Worm (Caenorhabditis elegans) whole organism, late embryonic: Measurements from ENCODE around the gene laf-1.

Source experiments
- C08G9.2 ChIP-seq: sonication (generic microtip); optimal IDR thresholded peaks from 2 replicates; lab custom pipeline; 2016; ENCODE audit warnings: mild to moderate bottlenecking, missing genetic modification characterization, moderate library complexity, missing compliant biosample characterization
- Y22D7AL.16 ChIP-seq: sonication (generic microtip); optimal IDR thresholded peaks from 2 replicates; lab custom pipeline; 2016; ENCODE audit warnings: missing genetic modification characterization, missing compliant biosample characterization
- ama-1 ChIP-seq: fragments of 150-350 bp; optimal IDR thresholded peaks from 2 replicates; lab custom pipeline; 2014
- ceh-2 ChIP-seq: sonication (generic microtip); optimal IDR thresholded peaks from 2 replicates; lab custom pipeline; 2016; ENCODE audit warnings: missing genotype, missing genetic modification characterization, missing compliant biosample characterization
- fax-1 ChIP-seq: sonication (generic microtip); optimal IDR thresholded peaks from 2 replicates; lab custom pipeline; 2016; ENCODE audit warnings: missing genotype, missing genetic modification characterization, missing compliant biosample characterization
- fkh-10 ChIP-seq: fragments of 150-350 bp; optimal IDR thresholded peaks from 2 replicates; lab custom pipeline; 2014; ENCODE audit warnings: missing biosample characterization, missing genetic modification reagents, missing genetic modification characterization
- nhr-11 ChIP-seq: fragments of 150-350 bp; optimal IDR thresholded peaks from 2 replicates; lab custom pipeline; 2014; ENCODE audit warnings: missing biosample characterization, missing genetic modification characterization
- pha-4 ChIP-seq: fragments of 150-350 bp; optimal IDR thresholded peaks from 2 replicates; lab custom pipeline; 2018; ENCODE audit warnings: missing biosample characterization, missing genetic modification reagents, missing genetic modification characterization
- sdc-2 ChIP-seq: sonication (generic microtip); optimal IDR thresholded peaks from 2 replicates; lab custom pipeline; 2016; ENCODE audit warnings: missing genotype, missing genetic modification characterization, missing compliant biosample characterization
- unc-42 ChIP-seq: sonication (generic microtip); optimal IDR thresholded peaks from 2 replicates; lab custom pipeline; 2016; ENCODE audit warnings: missing genotype, missing genetic modification characterization, missing compliant biosample characterization

DNA sequence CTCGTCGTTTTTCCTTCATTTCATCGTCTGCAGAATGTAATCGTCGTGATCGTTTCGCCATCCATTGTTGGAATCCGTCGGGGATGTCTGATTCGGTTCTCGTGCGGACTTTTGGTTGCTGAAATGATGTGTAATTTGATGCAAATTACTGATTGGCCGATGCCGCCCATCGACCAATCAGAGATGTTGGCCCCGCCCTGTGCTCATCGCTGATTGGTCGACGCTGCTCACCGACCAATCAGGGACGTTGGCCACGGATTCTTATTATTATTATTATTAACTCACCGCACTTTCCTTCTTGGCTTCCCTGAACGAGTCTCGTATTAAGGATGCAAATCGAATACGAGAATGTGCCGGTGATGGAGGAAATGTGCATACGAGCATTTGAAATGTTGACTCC, 15.2 kb upstream of the laf-1 start:
- no peak for TF ChIP-seq unc-42 (tag; lab: Kevin White, UChicago)
- no peak for TF ChIP-seq nhr-11
- no peak for TF ChIP-seq sdc-2 (tag; lab: Kevin White, UChicago)
- no peak for TF ChIP-seq fax-1 (tag; lab: Kevin White, UChicago)
- no peak for TF ChIP-seq Y22D7AL.16 (tag; lab: Kevin White, UChicago)
- no peak for TF ChIP-seq pha-4 (tag; lab: Kevin White, UChicago)
- TF ChIP-seq fkh-10 (GFP tag; lab: Kevin White, UChicago), result no peak
- no peak for TF ChIP-seq C08G9.2
- TF ChIP-seq ceh-2 (tag; lab: Kevin White, UChicago), result no peak
- TF ChIP-seq ama-1 (lab: Kevin White, UChicago), result no peak
